Worm (Caenorhabditis elegans): Measurements from ENCODE around the gene iglr-1.

Gene iglr-1

DNA sequence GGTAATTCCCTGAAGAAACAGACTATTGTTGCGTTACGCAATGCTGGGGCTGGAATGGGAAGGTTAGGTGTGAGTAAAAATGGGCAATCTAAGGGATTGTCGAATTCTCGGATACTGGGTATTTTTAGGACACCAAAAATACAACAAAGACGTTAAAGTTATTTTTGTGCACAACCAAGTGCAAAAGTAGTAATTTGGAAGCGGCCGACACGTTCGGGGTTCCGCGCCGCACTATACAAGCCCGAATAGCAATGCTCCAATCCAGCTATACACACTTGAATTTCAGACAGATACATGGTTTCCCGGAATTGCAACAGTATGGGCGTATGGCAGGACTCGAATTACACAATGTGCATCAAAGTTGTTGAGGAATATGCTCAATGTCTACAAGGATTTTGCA is 36.8 kb upstream of the iglr-1 start:
- TF ChIP-seq ceh-63 (GFP tag; optimal IDR thresholded peaks at IDR 0.05) (no peak), F16B12.6 (tag; optimal IDR thresholded peaks at IDR 0.05) (no peak), lin-13 (GFP tag; optimal IDR thresholded peaks at IDR 0.05) (no peak)

DNA sequence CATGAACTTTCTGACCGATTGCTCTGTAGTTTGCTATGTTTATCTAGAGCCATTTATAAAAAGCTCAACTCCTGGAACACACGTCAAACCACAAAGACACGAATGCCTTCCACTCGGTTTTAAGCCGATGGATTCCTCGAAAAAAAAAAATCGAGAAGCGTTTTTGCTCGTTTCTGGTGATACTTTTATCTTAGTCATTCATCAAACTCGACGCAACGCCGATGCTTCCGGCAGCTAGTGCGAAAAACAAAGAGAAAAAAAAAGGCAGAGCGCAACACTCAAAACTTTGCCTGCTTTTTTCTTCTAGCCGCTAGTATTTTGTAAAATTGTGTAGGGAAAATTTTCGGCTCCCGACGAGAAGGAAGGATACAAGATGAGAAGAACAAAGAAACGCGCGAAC is 36.4 kb upstream of the iglr-1 start:
- no peak for TF ChIP-seq sox-4 (tag; optimal IDR thresholded peaks at IDR 0.05)
- no peak for TF ChIP-seq elt-3 (tag; optimal IDR thresholded peaks at IDR 0.05)
- TF ChIP-seq lin-14 (GFP tag; optimal IDR thresholded peaks at IDR 0.05), result peak; percentile 31

DNA sequence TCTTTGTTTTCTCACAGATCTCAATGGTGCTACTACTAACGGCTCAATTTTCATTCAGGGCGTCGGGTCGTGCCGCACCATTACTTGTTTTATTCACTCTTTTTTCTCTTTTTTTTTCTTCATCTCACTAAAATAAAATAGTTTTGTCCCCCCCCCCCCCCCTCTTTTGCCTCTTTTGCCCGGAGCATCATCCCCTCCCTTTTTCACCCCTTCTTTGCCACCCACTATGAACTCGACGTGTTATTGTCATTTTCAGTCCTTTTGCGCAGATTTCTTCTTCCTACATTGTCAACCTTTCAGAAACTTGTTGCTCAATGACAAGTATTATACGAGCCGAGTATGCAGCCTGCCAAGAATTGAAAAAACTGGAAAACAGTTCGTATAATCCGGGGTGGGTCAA is 34.8 kb upstream of the iglr-1 start, which contains the start of gene seb-3:
TSS of gene seb-3 (plus strand) at position 301 of the 400 bp plus-strand sequence.
- TF ChIP-seq aly-2 (tag; optimal IDR thresholded peaks at IDR 0.05) (no peak), ama-1 (optimal IDR thresholded peaks at IDR 0.05) (no peak), fkh-8 (tag; optimal IDR thresholded peaks at IDR 0.05) (no peak)

DNA sequence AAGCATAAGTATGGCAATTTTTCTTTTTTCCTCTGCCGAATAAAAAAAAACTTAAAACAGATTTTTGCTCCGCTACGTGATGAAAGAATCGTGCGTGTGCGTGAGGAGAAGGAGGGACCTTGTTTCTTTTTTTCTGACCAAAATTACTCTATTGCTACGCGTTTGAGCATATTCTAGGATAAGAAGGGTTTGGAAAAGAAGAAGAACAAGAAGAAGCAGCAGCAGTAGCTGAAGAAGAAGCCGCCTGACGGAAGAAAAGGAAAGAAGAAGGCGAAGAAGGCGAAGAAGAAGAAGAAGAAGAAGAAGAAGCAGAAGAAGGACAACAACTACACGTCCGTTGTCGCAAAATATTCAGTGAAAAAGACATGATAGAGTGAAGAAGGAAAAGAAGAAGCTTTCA is 24.9 kb upstream of the iglr-1 start:
- TF ChIP-seq lin-15B (tag; optimal IDR thresholded peaks at IDR 0.05) (no peak), lsy-2 (tag; optimal IDR thresholded peaks at IDR 0.05) (no peak), mab-9 (GFP tag; IDR thresholded peaks at IDR 0.05) (no peak), ztf-4 (tag; optimal IDR thresholded peaks at IDR 0.05) (no peak), fkh-10 (GFP tag; optimal IDR thresholded peaks at IDR 0.05) (peak; percentile 54), ets-5 (GFP tag; IDR thresholded peaks at IDR 0.05) (no peak), fos-1 (tag; optimal IDR thresholded peaks at IDR 0.05) (no peak), lin-14 (GFP tag; optimal IDR thresholded peaks at IDR 0.05) (peak; percentile 47), nhr-28 (tag; optimal IDR thresholded peaks at IDR 0.05) (no peak), nhr-85 (tag) (no peak), zip-4 (GFP tag; optimal IDR thresholded peaks at IDR 0.05) (no peak), unc-86 (tag; optimal IDR thresholded peaks at IDR 0.05) (no peak), pax-3 (tag; optimal IDR thresholded peaks at IDR 0.05) (no peak)

DNA sequence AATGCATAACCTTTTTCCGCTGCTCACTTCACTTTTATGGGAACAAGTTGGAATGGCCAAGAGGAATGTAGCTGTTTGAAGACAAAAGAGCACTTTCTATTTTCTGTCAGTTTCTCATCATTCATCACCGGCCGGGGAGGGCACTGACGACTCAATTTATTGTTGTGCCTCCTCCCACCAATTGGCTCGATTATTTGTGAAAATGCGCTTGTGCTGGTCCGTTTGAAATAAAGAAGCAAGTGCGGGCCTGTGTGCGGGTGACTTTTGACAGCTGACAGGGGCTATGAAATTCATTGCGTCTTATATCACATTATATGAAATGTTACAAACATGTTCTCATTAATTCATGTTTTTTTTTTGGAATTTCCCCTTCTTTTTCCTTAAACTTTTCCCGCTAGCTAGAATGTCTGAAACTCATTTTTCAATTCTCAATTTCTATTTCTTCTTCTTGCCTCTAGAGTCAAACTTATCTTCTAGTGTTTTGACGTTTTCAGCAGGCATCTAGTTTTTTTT is 22.8 kb upstream of the iglr-1 start:
- TF ChIP-seq nhr-71 (tag; optimal IDR thresholded peaks at IDR 0.05) (peak; percentile 52), snu-23 (GFP tag; optimal IDR thresholded peaks at IDR 0.05) (peak; percentile 9), rnt-1 (tag; optimal IDR thresholded peaks at IDR 0.05) (peak; percentile 63), ceh-88 (GFP tag; IDR thresholded peaks at IDR 0.05) (no peak), lsy-2 (tag; optimal IDR thresholded peaks at IDR 0.05) (peak in 1 of 2 experiments; percentile 17), unc-130 (tag; optimal IDR thresholded peaks at IDR 0.05) (peak; percentile 37), zag-1 (tag; optimal IDR thresholded peaks at IDR 0.05) (no peak), lin-14 (GFP tag; optimal IDR thresholded peaks at IDR 0.05) (peak; percentile 68), unc-30 (tag; optimal IDR thresholded peaks at IDR 0.05) (no peak)

DNA sequence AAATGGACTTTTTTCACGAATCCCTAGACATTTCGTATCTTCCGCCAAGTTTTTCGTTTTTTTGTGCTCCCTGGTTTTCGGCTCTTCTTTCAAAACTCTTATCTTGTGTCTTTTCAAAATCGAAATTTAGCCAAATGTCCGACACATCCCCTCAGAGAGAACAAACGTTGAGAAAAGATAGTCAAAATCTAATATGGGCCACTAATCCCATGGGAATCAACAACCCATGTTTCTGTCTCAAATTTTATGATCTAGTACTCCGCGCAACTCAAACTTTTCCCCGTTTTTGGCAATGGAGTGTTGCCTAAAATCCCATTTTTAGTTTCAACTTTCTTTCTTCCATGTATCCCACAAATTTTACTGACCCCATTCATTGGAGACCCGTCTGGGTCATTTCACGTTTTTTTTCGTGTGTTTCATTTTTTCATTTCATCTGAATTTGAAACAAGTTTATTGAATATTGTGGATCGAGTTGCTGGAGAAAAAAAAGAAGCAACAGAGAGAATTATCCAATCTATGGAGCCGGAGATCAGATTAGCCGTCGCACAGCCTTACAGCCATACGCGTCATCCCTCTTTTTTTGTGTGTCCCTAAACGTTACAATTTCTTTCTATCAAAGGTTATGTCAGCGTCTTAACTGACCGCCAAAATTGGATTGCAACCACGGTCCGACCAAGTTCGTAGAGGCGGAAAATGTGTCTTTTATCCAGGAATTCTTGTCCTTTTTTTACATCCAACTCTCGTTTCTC is 20.5 kb upstream of the iglr-1 start:
- peak; percentile 86 for TF ChIP-seq fkh-10 (GFP tag; optimal IDR thresholded peaks at IDR 0.05)
- TF ChIP-seq lin-14 (GFP tag; optimal IDR thresholded peaks at IDR 0.05), result peak; percentile 41
- no peak for TF ChIP-seq zip-4 (GFP tag; optimal IDR thresholded peaks at IDR 0.05)
- no peak for TF ChIP-seq C16A3.4 (tag; optimal IDR thresholded peaks at IDR 0.05)
- no peak for TF ChIP-seq fkh-4 (tag; optimal IDR thresholded peaks at IDR 0.05; ENCODE audit: borderline replicate concordance)
- TF ChIP-seq nhr-12 (tag; optimal IDR thresholded peaks at IDR 0.05), result no peak

Measured in whole organism, L1 larva.